Worm (Caenorhabditis elegans) whole organism, L3 larva: ENCODE data around the gene srh-45.
"Not testable (repeated sequence)": the region's sequence is repeated elsewhere in the genome, so short reads cannot be mapped to it uniquely, and the experiment has no call there.

Source experiments
- ceh-82 ChIP-seq: fragments of 150-350 bp; optimal IDR thresholded peaks from 2 replicates; lab custom pipeline; 2014; ENCODE audit warnings: missing biosample characterization, missing genetic modification characterization
- eor-1 ChIP-seq, 2 experiments: fragments of 150-350 bp; optimal IDR thresholded peaks; 2 replicates each; lab custom pipeline; 2014 to 2018; ENCODE audit warnings: missing biosample characterization in 2 of 2, missing genetic modification characterization in 2 of 2

DNA sequence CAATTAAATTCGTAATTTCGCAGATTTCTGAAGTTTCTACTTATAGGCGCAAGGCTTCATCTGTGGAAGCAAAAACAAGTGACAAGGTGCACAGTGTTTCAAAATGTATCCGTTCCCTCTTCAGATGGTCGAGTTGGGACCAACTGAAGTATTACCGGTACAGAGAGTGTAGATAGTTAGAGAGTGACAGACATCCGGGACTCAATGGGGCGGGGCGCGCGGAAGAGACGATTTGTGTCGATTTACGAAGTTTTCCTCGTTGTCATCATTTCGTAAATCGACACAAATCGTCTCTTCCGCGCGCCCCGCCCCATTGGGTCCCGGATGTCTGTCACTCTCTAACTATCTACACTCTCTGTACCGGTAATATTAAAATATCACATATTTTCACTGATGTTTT is 18.7 kb downstream of the srh-45 start, which contains the start of gene C03E10.3:
- TF ChIP-seq ceh-82; eor-1 (tag; optimal IDR thresholded peaks at IDR 0.05; lab: Kevin White, UChicago): not testable (repeated sequence)
